Worm (Caenorhabditis elegans) whole organism, midembryonic: ENCODE measurements around the gene sams-5.

Source experiments
- T22C8.4 ChIP-seq: fragments of 200-800 bp; sonication (Bioruptor generic); IDR thresholded peaks from 2 replicates; pipeline ENCODE4 v1.3.6; 2022; ENCODE audit warnings: missing genetic modification characterization, missing compliant biosample characterization
- cog-1 ChIP-seq: sonication (generic microtip); optimal IDR thresholded peaks from 2 replicates; lab custom pipeline; 2016; ENCODE audit warnings: missing genetic modification characterization, missing compliant biosample characterization
- flt-1 ChIP-seq: fragments of 200-800 bp; sonication (Bioruptor generic); IDR thresholded peaks from 2 replicates; pipeline ENCODE4 v1.3.6; 2022; ENCODE audit warnings: missing genetic modification characterization, missing compliant biosample characterization
- klf-2 ChIP-seq: fragments of 200-800 bp; sonication (Bioruptor generic); conservative IDR thresholded peaks from 2 replicates; pipeline ENCODE4 v1.3.6; 2022; ENCODE audit warnings: missing genetic modification reagents, missing genetic modification characterization, missing compliant biosample characterization
- med-1 ChIP-seq: sonication (generic microtip); optimal IDR thresholded peaks from 2 replicates; lab custom pipeline; 2017; ENCODE audit warnings: missing genetic modification characterization, mild to moderate bottlenecking, missing compliant biosample characterization, antibody characterized with exemption, missing genetic modification reagents; ENCODE audit not compliant: insufficient read depth
- ref-1 ChIP-seq: fragments of 200-800 bp; sonication (Bioruptor generic); conservative IDR thresholded peaks from 2 replicates; pipeline ENCODE4 v1.3.6; 2022; ENCODE audit warnings: missing genetic modification reagents, missing genetic modification characterization, missing compliant biosample characterization
- tab-1 ChIP-seq: fragments of 200-800 bp; sonication (Bioruptor generic); IDR thresholded peaks from 2 replicates; pipeline ENCODE4 v1.3.6; 2022; ENCODE audit warnings: missing genetic modification characterization, missing compliant biosample characterization
- ztf-23 ChIP-seq: fragments of 200-800 bp; sonication (Bioruptor generic); IDR thresholded peaks from 2 replicates; pipeline ENCODE4 v1.3.6; 2022; ENCODE audit warnings: missing genetic modification reagents, missing genetic modification characterization, missing compliant biosample characterization
- ztf-29 ChIP-seq: fragments of 200-800 bp; sonication (Bioruptor generic); IDR thresholded peaks from 2 replicates; pipeline ENCODE4 v1.3.6; 2022; ENCODE audit warnings: missing genetic modification reagents, missing genetic modification characterization, missing compliant biosample characterization

- no peak for TF ChIP-seq med-1 (GFP tag; lab: Kevin White, UChicago)
- TF ChIP-seq flt-1 (GFP tag; lab: Robert Waterston, UW): no peak
- no peak for TF ChIP-seq tab-1 (GFP tag; lab: Robert Waterston, UW)
- TF ChIP-seq ref-1 (GFP tag; lab: Robert Waterston, UW): no peak
- no peak for TF ChIP-seq ztf-29 (GFP tag; lab: Robert Waterston, UW)
- TF ChIP-seq T22C8.4 (GFP tag; lab: Robert Waterston, UW): no peak
- no peak for TF ChIP-seq cog-1
- no peak for TF ChIP-seq ztf-23 (GFP tag; lab: Robert Waterston, UW)
- TF ChIP-seq klf-2 (GFP tag; lab: Robert Waterston, UW): no peak
Observed at ce11 chrIV:6248486-6248885, 30.8 kb downstream of the sams-5 start, which contains the start of gene acox-3.
